Fruit fly (Drosophila melanogaster) whole organism, embryonic: Measurements from ENCODE around the gene CG6790.

ENCODE experiments used
- Atf-2 ChIP-seq: fragments of 200-800 bp; sonication (Bioruptor generic); optimal IDR thresholded peaks from 2 replicates; lab custom pipeline; 2016; ENCODE audit warnings: missing biosample characterization, missing genetic modification characterization
- CG10147 ChIP-seq: fragments of 200-800 bp; sonication (Bioruptor generic); optimal IDR thresholded peaks from 2 replicates; lab custom pipeline; 2019; ENCODE audit warnings: missing biosample characterization, mild to moderate bottlenecking, missing genetic modification characterization, moderate library complexity
- CG11398 ChIP-seq: fragments of 200-800 bp; sonication (Bioruptor generic); optimal IDR thresholded peaks from 2 replicates; lab custom pipeline; 2016; ENCODE audit warnings: missing biosample characterization, missing genetic modification characterization
- CG12942 ChIP-seq: fragments of 200-800 bp; sonication (Bioruptor generic); optimal IDR thresholded peaks from 3 replicates; lab custom pipeline; 2016; ENCODE audit warnings: missing biosample characterization, missing genetic modification characterization
- CG13123 ChIP-seq: fragments of 200-800 bp; sonication (Bioruptor generic); optimal IDR thresholded peaks from 2 replicates; lab custom pipeline; 2016; ENCODE audit warnings: missing biosample characterization, missing genetic modification characterization
- CG14710 ChIP-seq: fragments of 200-800 bp; sonication (Bioruptor generic); optimal IDR thresholded peaks from 3 replicates; lab custom pipeline; 2019; ENCODE audit warnings: missing biosample characterization, mild to moderate bottlenecking, missing genetic modification characterization, moderate library complexity
- CG15073 ChIP-seq: fragments of 200-800 bp; sonication (Bioruptor generic); optimal IDR thresholded peaks from 2 replicates; lab custom pipeline; 2016; ENCODE audit warnings: missing biosample characterization, missing genetic modification characterization
- CG1529 ChIP-seq: fragments of 200-800 bp; sonication (Bioruptor generic); optimal IDR thresholded peaks from 3 replicates; lab custom pipeline; 2018; ENCODE audit warnings: missing biosample characterization, missing genetic modification characterization
- CG15479 ChIP-seq: fragments of 200-800 bp; sonication (Bioruptor generic); optimal IDR thresholded peaks from 3 replicates; lab custom pipeline; 2019; ENCODE audit warnings: missing biosample characterization, mild to moderate bottlenecking, missing genetic modification characterization, moderate library complexity
- CG16815 ChIP-seq: fragments of 200-800 bp; sonication (Bioruptor generic); optimal IDR thresholded peaks from 3 replicates; lab custom pipeline; 2017; ENCODE audit warnings: missing biosample characterization, mild to moderate bottlenecking, missing genetic modification characterization
- CG18476 ChIP-seq: fragments of 200-800 bp; sonication (Bioruptor generic); optimal IDR thresholded peaks from 2 replicates; lab custom pipeline; 2016; ENCODE audit warnings: missing biosample characterization, mild to moderate bottlenecking, missing genetic modification characterization
- CG30431 ChIP-seq: fragments of 200-800 bp; sonication (Bioruptor generic); optimal IDR thresholded peaks from 2 replicates; lab custom pipeline; 2017; ENCODE audit warnings: missing biosample characterization, missing genetic modification characterization
- CG3065 ChIP-seq: fragments of 200-800 bp; sonication (Bioruptor generic); optimal IDR thresholded peaks from 2 replicates; lab custom pipeline; 2016; ENCODE audit warnings: missing biosample characterization, missing genetic modification characterization
- CG3847 ChIP-seq: fragments of 200-800 bp; sonication (Bioruptor generic); IDR thresholded peaks from 2 replicates; pipeline ENCODE4 v1.3.6; 2022; ENCODE audit warnings: missing biosample characterization, missing genetic modification characterization
- CG5245 ChIP-seq: fragments of 200-800 bp; sonication (Bioruptor generic); optimal IDR thresholded peaks from 3 replicates; lab custom pipeline; 2016; ENCODE audit warnings: missing biosample characterization, missing genetic modification characterization
- CG6683 ChIP-seq: fragments of 200-800 bp; sonication (Bioruptor generic); optimal IDR thresholded peaks from 2 replicates; lab custom pipeline; 2017; ENCODE audit warnings: missing biosample characterization, mild to moderate bottlenecking, missing genetic modification characterization, missing genetic modification reagents
- CG6791 ChIP-seq: fragments of 200-800 bp; sonication (Bioruptor generic); IDR thresholded peaks from 3 replicates; pipeline ENCODE4 v1.3.6; 2022; ENCODE audit warnings: missing biosample characterization, missing genetic modification characterization; ENCODE audit not compliant: partially characterized antibody
- CG7271 ChIP-seq: fragments of 200-800 bp; sonication (Bioruptor generic); optimal IDR thresholded peaks from 2 replicates; lab custom pipeline; 2018; ENCODE audit warnings: missing biosample characterization, mild to moderate bottlenecking, missing genetic modification characterization, moderate library complexity
- CG7786 ChIP-seq: fragments of 200-800 bp; sonication (Bioruptor generic); optimal IDR thresholded peaks from 2 replicates; lab custom pipeline; 2016; ENCODE audit warnings: missing biosample characterization, missing genetic modification characterization
- CG8281 ChIP-seq: fragments of 200-800 bp; sonication (Bioruptor generic); optimal IDR thresholded peaks from 2 replicates; lab custom pipeline; 2018; ENCODE audit warnings: missing biosample characterization, mild to moderate bottlenecking, missing genetic modification characterization, moderate library complexity
- CHES-1-like ChIP-seq: fragments of 200-800 bp; sonication (Bioruptor generic); optimal IDR thresholded peaks from 2 replicates; lab custom pipeline; 2016; ENCODE audit warnings: missing biosample characterization, missing genetic modification characterization
- CTCF ChIP-seq: fragments of 200-800 bp; sonication (Bioruptor generic); optimal IDR thresholded peaks from 2 replicates; lab custom pipeline; 2017; ENCODE audit warnings: missing biosample characterization, mild to moderate bottlenecking, missing genetic modification characterization, moderate library complexity
- Ets65A ChIP-seq: fragments of 200-800 bp; sonication (Bioruptor generic); peaks from one replicate; lab custom pipeline; 2016; ENCODE audit warnings: missing biosample characterization, missing genetic modification characterization
- HmgD ChIP-seq: fragments of 200-800 bp; sonication (Bioruptor generic); optimal IDR thresholded peaks from 3 replicates; lab custom pipeline; 2016; ENCODE audit warnings: missing biosample characterization, missing genetic modification characterization
- Hr39 ChIP-seq: fragments of >200 bp; optimal IDR thresholded peaks from 2 replicates; lab custom pipeline; 2017
- MTF-1 ChIP-seq: fragments of 200-800 bp; sonication (Bioruptor generic); optimal IDR thresholded peaks from 2 replicates; lab custom pipeline; 2018; ENCODE audit warnings: missing biosample characterization, mild to moderate bottlenecking, missing genetic modification characterization, borderline replicate concordance
- Mrtf ChIP-seq: fragments of 200-800 bp; sonication (Bioruptor generic); IDR thresholded peaks from 3 replicates; pipeline ENCODE4 v1.3.6; 2022; ENCODE audit warnings: missing biosample characterization, missing genetic modification characterization
- Neu2 ChIP-seq: fragments of 200-800 bp; sonication (Bioruptor generic); optimal IDR thresholded peaks from 3 replicates; lab custom pipeline; 2016; ENCODE audit warnings: missing biosample characterization, missing genetic modification characterization, borderline replicate concordance
- Oaz ChIP-seq: fragments of 200-800 bp; sonication (Bioruptor generic); IDR thresholded peaks from 2 replicates; pipeline ENCODE4 v1.3.6; 2022; ENCODE audit warnings: missing biosample characterization, missing genetic modification characterization
- Ptx1 ChIP-seq: fragments of 200-800 bp; sonication (Bioruptor generic); IDR thresholded peaks from 2 replicates; pipeline ENCODE4 v1.3.6; 2022; ENCODE audit warnings: missing biosample characterization, missing genetic modification characterization
- Sry-δ ChIP-seq: fragments of 200-800 bp; sonication (Bioruptor generic); optimal IDR thresholded peaks from 2 replicates; lab custom pipeline; 2016; ENCODE audit warnings: missing biosample characterization, missing genetic modification characterization
- amos ChIP-seq: fragments of 200-800 bp; sonication (Bioruptor generic); IDR thresholded peaks from 2 replicates; pipeline ENCODE4 v1.3.6; 2022; ENCODE audit warnings: missing biosample characterization, missing genetic modification characterization; ENCODE audit not compliant: partially characterized antibody
- ato ChIP-seq: fragments of 200-800 bp; sonication (Bioruptor generic); IDR thresholded peaks from 2 replicates; pipeline ENCODE4 v1.3.6; 2022; ENCODE audit warnings: missing biosample characterization, missing genetic modification characterization; ENCODE audit not compliant: partially characterized antibody
- btn ChIP-seq: fragments of 200-800 bp; sonication (Bioruptor generic); optimal IDR thresholded peaks from 2 replicates; lab custom pipeline; 2016; ENCODE audit warnings: missing biosample characterization, missing genetic modification characterization
- disco-r ChIP-seq: fragments of 200-800 bp; sonication (Bioruptor generic); optimal IDR thresholded peaks from 2 replicates; lab custom pipeline; 2016; ENCODE audit warnings: missing biosample characterization, missing genetic modification characterization
- dysf ChIP-seq: fragments of 200-800 bp; sonication (Bioruptor generic); IDR thresholded peaks from 3 replicates; pipeline ENCODE4 v1.3.6; 2022; ENCODE audit warnings: missing biosample characterization, missing genetic modification characterization
- en ChIP-seq: fragments of 200-800 bp; sonication (Bioruptor generic); optimal IDR thresholded peaks from 2 replicates; lab custom pipeline; 2016; ENCODE audit warnings: missing biosample characterization, missing genetic modification characterization
- exex ChIP-seq: fragments of 200-800 bp; sonication (Bioruptor generic); optimal IDR thresholded peaks from 4 replicates; lab custom pipeline; 2018; ENCODE audit warnings: missing biosample characterization, mild to moderate bottlenecking, missing genetic modification characterization, moderate library complexity
- luna ChIP-seq: fragments of 200-800 bp; sonication (Bioruptor generic); optimal IDR thresholded peaks from 2 replicates; lab custom pipeline; 2016; ENCODE audit warnings: missing biosample characterization, missing genetic modification characterization
- mam ChIP-seq: fragments of 200-800 bp; sonication (Bioruptor generic); optimal IDR thresholded peaks from 3 replicates; lab custom pipeline; 2016; ENCODE audit warnings: missing biosample characterization, missing genetic modification characterization
- nau ChIP-seq: fragments of 200-800 bp; sonication (Bioruptor generic); optimal IDR thresholded peaks from 3 replicates; lab custom pipeline; 2017; ENCODE audit warnings: missing biosample characterization, mild to moderate bottlenecking, missing genetic modification characterization, missing genetic modification reagents
- odd ChIP-seq: fragments of 200-800 bp; sonication (Bioruptor generic); optimal IDR thresholded peaks from 2 replicates; lab custom pipeline; 2017; ENCODE audit warnings: missing biosample characterization, mild to moderate bottlenecking, missing genetic modification characterization
- pho ChIP-seq: fragments of 200-800 bp; sonication (Bioruptor generic); optimal IDR thresholded peaks from 2 replicates; lab custom pipeline; 2016; ENCODE audit warnings: missing biosample characterization, missing genetic modification characterization
- sc ChIP-seq, 3 experiments: fragments of >200 bp in 2 of 3; fragments of 200-800 bp in 1 of 3; sonication (Bioruptor generic) in 1 of 3; optimal IDR thresholded peaks; 2 replicates in 2 of 3; 3 replicates in 1 of 3; lab custom pipeline; 2017; ENCODE audit warnings: mild to moderate bottlenecking in 1 of 3, missing biosample characterization in 1 of 3, missing genetic modification characterization in 1 of 3, missing genetic modification reagents in 1 of 3
- shn ChIP-seq: fragments of 200-800 bp; sonication (Bioruptor generic); optimal IDR thresholded peaks from 3 replicates; lab custom pipeline; 2016; ENCODE audit warnings: missing biosample characterization, missing genetic modification characterization
- sob ChIP-seq: fragments of 200-800 bp; sonication (Bioruptor generic); IDR thresholded peaks from 2 replicates; pipeline ENCODE4 v1.3.6; 2022; ENCODE audit warnings: missing biosample characterization, missing genetic modification characterization
- ssp ChIP-seq: fragments of 200-800 bp; sonication (Bioruptor generic); IDR thresholded peaks from 2 replicates; pipeline ENCODE4 v1.3.6; 2022; ENCODE audit warnings: missing biosample characterization, missing genetic modification characterization
- tna ChIP-seq: fragments of 200-800 bp; sonication (Bioruptor generic); IDR thresholded peaks from 2 replicates; pipeline ENCODE4 v1.3.6; 2022; ENCODE audit warnings: missing biosample characterization, missing genetic modification characterization; ENCODE audit not compliant: partially characterized antibody
- wek ChIP-seq: fragments of 200-800 bp; sonication (Bioruptor generic); optimal IDR thresholded peaks from 3 replicates; lab custom pipeline; 2018; ENCODE audit warnings: missing biosample characterization, mild to moderate bottlenecking, missing genetic modification characterization, moderate library complexity
- zfh1 ChIP-seq: fragments of 200-800 bp; sonication (Bioruptor generic); IDR thresholded peaks from 3 replicates; pipeline ENCODE4 v1.3.6; 2022; ENCODE audit warnings: missing biosample characterization, missing genetic modification characterization

CG6790 gene

dm6 chr3R:11619709-11620409 is 41.3 kb upstream of the CG6790 start, which contains the start of the genes Jupiter and CG14710 (continued):
- TF ChIP-seq disco-r (GFP tag; lab: Kevin White, UChicago) (peak; percentile 37), Hr39 (lab: Kevin White, UChicago) (no peak), CG18476 (GFP tag; lab: Kevin White, UChicago) (no peak), CG7271 (no peak), ato (GFP tag; lab: Robert Waterston, UW) (no peak), CG11398 (GFP tag; lab: Kevin White, UChicago) (peak; percentile 4), CG15479 (GFP tag; lab: Kevin White, UChicago) (peak; percentile 4), HmgD (GFP tag; lab: Kevin White, UChicago) (peak; percentile 96), Ets65A (GFP tag; lab: Kevin White, UChicago) (peak; percentile 98), CG10147 (GFP tag; lab: Kevin White, UChicago) (peak; percentile 31), Sry-δ (GFP tag; lab: Kevin White, UChicago) (peak; percentile 70), luna (no peak), Mrtf (GFP tag; lab: Robert Waterston, UW) (no peak; the same call in 2 of the 3 replicates), CG30431 (GFP tag; lab: Kevin White, UChicago) (no peak), mam (peak; percentile 89), sob (GFP tag; lab: Robert Waterston, UW) (peak; percentile 78), CG3847 (GFP tag; lab: Robert Waterston, UW) (peak; percentile 86), wek (GFP tag; lab: Kevin White, UChicago) (no peak), sc (optimal IDR thresholded peaks at IDR 0.05; lab: Kevin White, UChicago) (no peak), sc (GFP tag; optimal IDR thresholded peaks at IDR 0.05; lab: Kevin White, UChicago) (no peak), CG1529 (GFP tag; lab: Kevin White, UChicago) (no peak), CG7786 (GFP tag; lab: Kevin White, UChicago) (peak; percentile 83), btn (peak; percentile 29), nau (no peak), zfh1 (peak; percentile 83), CG3065 (peak; percentile 18), CG6791 (GFP tag; lab: Robert Waterston, UW) (0 out of 3 replicates have a peak, but pooled peaks have one; percentile 40), odd (GFP tag; lab: Kevin White, UChicago) (no peak), en (peak; percentile 6), pho (GFP tag; lab: Kevin White, UChicago) (peak; percentile 78), CG13123 (GFP tag; lab: Kevin White, UChicago) (peak; percentile 53), CG6683 (GFP tag; lab: Kevin White, UChicago) (no peak), Atf-2 (GFP tag; lab: Kevin White, UChicago) (peak; percentile 42), CG14710 (tag; lab: Kevin White, UChicago) (peak; percentile 93), tna (GFP tag; lab: Robert Waterston, UW) (no peak), dysf (GFP tag; lab: Robert Waterston, UW) (peak; percentile 65), CG8281 (tag; lab: Kevin White, UChicago) (no peak), CTCF (GFP tag; lab: Kevin White, UChicago) (peak; percentile 43), exex (tag; lab: Kevin White, UChicago) (peak; percentile 27), Oaz (no peak), Ptx1 (GFP tag; lab: Robert Waterston, UW) (peak; percentile 82), shn (peak; percentile 83), CHES-1-like (GFP tag; lab: Kevin White, UChicago) (peak; percentile 90), MTF-1 (GFP tag; lab: Kevin White, UChicago) (no peak), CG5245 (GFP tag; lab: Kevin White, UChicago) (peak; percentile 31), CG12942 (peak; percentile 63), CG16815 (GFP tag; lab: Kevin White, UChicago) (peak; percentile 36), Neu2 (GFP tag; lab: Kevin White, UChicago) (no peak), CG15073 (GFP tag; lab: Kevin White, UChicago) (no peak), ssp (GFP tag; lab: Robert Waterston, UW) (peak; percentile 73), amos (GFP tag; lab: Robert Waterston, UW) (peak; percentile 23; the same call in 1 of the 2 replicates)
